Worm (Caenorhabditis elegans): ENCODE results near the gene clec-223.
"Not testable (repeated sequence)": the region's sequence is repeated elsewhere in the genome, so short reads cannot be mapped to it uniquely, and the experiment has no call there.

The clec-223 gene

ce11 chrV:11286114-11286513, 13.2 kb downstream of the clec-223 start, which contains the start of gene C03E10.3:
Gene C03E10.3 (plus strand): TSS chrV:11286414.
- TF ChIP-seq lin-13 (GFP tag; optimal IDR thresholded peaks at IDR 0.05); nhr-41 (GFP tag; IDR thresholded peaks at IDR 0.05); egl-43 (GFP tag; IDR thresholded peaks at IDR 0.05): not testable (repeated sequence)

ce11 chrV:11290888-11291287, 17.9 kb downstream of the clec-223 start, which contains the start of gene C03E10.1:
Gene C03E10.1 (plus strand): TSS chrV:11291188.
- TF ChIP-seq mdt-29 (GFP tag; IDR thresholded peaks at IDR 0.05) (no peak), attf-4 (tag; optimal IDR thresholded peaks at IDR 0.05) (no peak), snpc-4 (tag; optimal IDR thresholded peaks at IDR 0.05) (no peak), fkh-10 (GFP tag; optimal IDR thresholded peaks at IDR 0.05) (no peak), nhr-6 (tag; optimal IDR thresholded peaks at IDR 0.05) (no peak), madf-9 (GFP tag; conservative IDR thresholded peaks at IDR 0.05) (no peak), duxl-1 (tag; optimal IDR thresholded peaks at IDR 0.05; ENCODE audit: poor library complexity) (no peak)

ce11 chrV:11292682-11293081, 19.7 kb downstream of the clec-223 start:
- TF ChIP-seq Y75B8A.6 (GFP tag; IDR thresholded peaks at IDR 0.05) (no peak), saeg-2 (GFP tag; IDR thresholded peaks at IDR 0.05) (no peak), unc-39 (tag; optimal IDR thresholded peaks at IDR 0.05) (no peak), daf-19 (GFP tag; conservative IDR thresholded peaks at IDR 0.05) (no peak), mxl-2 (GFP tag; conservative IDR thresholded peaks at IDR 0.05) (no peak), egl-43 (GFP tag; IDR thresholded peaks at IDR 0.05) (no peak), lin-29 (GFP tag; IDR thresholded peaks at IDR 0.05) (no peak), mdt-29 (GFP tag; IDR thresholded peaks at IDR 0.05) (no peak), zag-1 (tag; optimal IDR thresholded peaks at IDR 0.05) (no peak), T26A8.4 (GFP tag; IDR thresholded peaks at IDR 0.05) (no peak), daf-8 (GFP tag; IDR thresholded peaks at IDR 0.05) (no peak), vab-7 (GFP tag; IDR thresholded peaks at IDR 0.05) (no peak), ceh-44 (GFP tag; IDR thresholded peaks at IDR 0.05) (no peak), zfp-2 (tag; optimal IDR thresholded peaks at IDR 0.05) (no peak), nhr-28 (tag; optimal IDR thresholded peaks at IDR 0.05) (no peak), ces-1 (GFP tag; optimal IDR thresholded peaks at IDR 0.05) (no peak), lsy-2 (tag; optimal IDR thresholded peaks at IDR 0.05) (no peak), zip-11 (GFP tag; IDR thresholded peaks at IDR 0.05) (no peak), skn-1 (tag; optimal IDR thresholded peaks at IDR 0.05) (no peak)

- TF ChIP-seq dmd-6 (GFP tag; IDR thresholded peaks at IDR 0.05) (no peak), tra-1 (GFP tag; IDR thresholded peaks at IDR 0.05) (no peak), ZK546.5 (tag; optimal IDR thresholded peaks at IDR 0.05) (no peak), T26A8.4 (GFP tag; IDR thresholded peaks at IDR 0.05) (no peak), mep-1 (tag; optimal IDR thresholded peaks at IDR 0.05) (no peak), dve-1 (tag; optimal IDR thresholded peaks at IDR 0.05; ENCODE audit: insufficient read depth) (no peak), daf-12 (tag; optimal IDR thresholded peaks at IDR 0.05) (no peak), duxl-1 (tag; optimal IDR thresholded peaks at IDR 0.05; ENCODE audit: poor library complexity) (no peak), skn-1 (tag; optimal IDR thresholded peaks at IDR 0.05) (no peak), lin-38 (GFP tag; IDR thresholded peaks at IDR 0.05) (no peak), cey-2 (tag; optimal IDR thresholded peaks at IDR 0.05; ENCODE audit: borderline replicate concordance, insufficient read depth) (no peak), zip-11 (GFP tag; IDR thresholded peaks at IDR 0.05) (no peak), pqm-1 (tag; optimal IDR thresholded peaks at IDR 0.05) (no peak), nhr-42 (GFP tag; IDR thresholded peaks at IDR 0.05) (no peak)
Observed at ce11 chrV:11294393-11294792, 21.4 kb downstream of the clec-223 start, which contains the start of gene T03F7.6. Gene T03F7.6 (plus strand): TSS chrV:11294693.
